Fruit fly (Drosophila melanogaster) whole organism, embryonic: ENCODE results near the gene CG5445.

Experiments used
- Adf1 ChIP-seq: fragments of 200-800 bp; sonication (Bioruptor generic); IDR thresholded peaks from 2 replicates; pipeline ENCODE4 v1.3.6; 2022; ENCODE audit warnings: missing biosample characterization, missing genetic modification characterization
- Awh ChIP-seq: fragments of 200-800 bp; sonication (Bioruptor generic); IDR thresholded peaks from 2 replicates; pipeline ENCODE4, ENCODE4 v1.3.6; 2022; ENCODE audit warnings: missing biosample characterization, missing genetic modification characterization
- CG10209 ChIP-seq: fragments of 200-800 bp; sonication (Bioruptor generic); optimal IDR thresholded peaks from 3 replicates; lab custom pipeline; 2017; ENCODE audit warnings: missing biosample characterization, mild to moderate bottlenecking, missing genetic modification characterization, missing genetic modification reagents
- CG10321 ChIP-seq: fragments of 200-800 bp; sonication (Bioruptor generic); IDR thresholded peaks from 2 replicates; pipeline ENCODE4 v1.3.6; 2022; ENCODE audit warnings: missing biosample characterization, missing genetic modification characterization
- CG10565 ChIP-seq: fragments of 200-800 bp; sonication (Bioruptor generic); optimal IDR thresholded peaks from 3 replicates; lab custom pipeline; 2016; ENCODE audit warnings: missing biosample characterization, mild to moderate bottlenecking, missing genetic modification characterization
- CG12104 ChIP-seq: fragments of 200-800 bp; sonication (Bioruptor generic); optimal IDR thresholded peaks from 3 replicates; lab custom pipeline; 2016; ENCODE audit warnings: missing biosample characterization, missing genetic modification characterization
- CG13424 ChIP-seq: fragments of 200-800 bp; sonication (Bioruptor generic); optimal IDR thresholded peaks from 2 replicates; lab custom pipeline; 2019; ENCODE audit warnings: missing biosample characterization, mild to moderate bottlenecking, missing genetic modification characterization, moderate library complexity
- CG14965 ChIP-seq: fragments of 200-800 bp; sonication (Bioruptor generic); optimal IDR thresholded peaks from 2 replicates; lab custom pipeline; 2016; ENCODE audit warnings: missing biosample characterization, missing genetic modification characterization, borderline replicate concordance
- CG1529 ChIP-seq: fragments of 200-800 bp; sonication (Bioruptor generic); optimal IDR thresholded peaks from 3 replicates; lab custom pipeline; 2018; ENCODE audit warnings: missing biosample characterization, missing genetic modification characterization
- CG17359 ChIP-seq: fragments of 200-800 bp; sonication (Bioruptor generic); optimal IDR thresholded peaks from 3 replicates; lab custom pipeline; 2018; ENCODE audit warnings: missing biosample characterization, mild to moderate bottlenecking, missing genetic modification characterization, moderate library complexity
- CG1792 ChIP-seq: fragments of 200-800 bp; sonication (Bioruptor generic); optimal IDR thresholded peaks from 2 replicates; lab custom pipeline; 2016; ENCODE audit warnings: missing biosample characterization, missing genetic modification characterization
- CG18476 ChIP-seq: fragments of 200-800 bp; sonication (Bioruptor generic); optimal IDR thresholded peaks from 2 replicates; lab custom pipeline; 2016; ENCODE audit warnings: missing biosample characterization, mild to moderate bottlenecking, missing genetic modification characterization
- CG30403 ChIP-seq: fragments of 200-800 bp; sonication (Bioruptor generic); optimal IDR thresholded peaks from 3 replicates; lab custom pipeline; 2016; ENCODE audit warnings: missing biosample characterization, missing genetic modification characterization
- CG31388 ChIP-seq: fragments of 200-800 bp; sonication (Bioruptor generic); optimal IDR thresholded peaks from 2 replicates; lab custom pipeline; 2016; ENCODE audit warnings: missing biosample characterization, missing genetic modification characterization
- CG43689 ChIP-seq: fragments of 200-800 bp; sonication (Bioruptor generic); IDR thresholded peaks from 2 replicates; pipeline ENCODE4 v1.3.6; 2022; ENCODE audit warnings: missing biosample characterization, missing genetic modification characterization
- CG5180 ChIP-seq: fragments of 200-800 bp; sonication (Bioruptor generic); optimal IDR thresholded peaks from 3 replicates; lab custom pipeline; 2017; ENCODE audit warnings: missing biosample characterization, missing genetic modification characterization, mild to moderate bottlenecking, moderate library complexity, missing genetic modification reagents
- CG8924 ChIP-seq: fragments of 200-800 bp; optimal IDR thresholded peaks from 3 replicates; lab custom pipeline; 2019; ENCODE audit warnings: missing biosample characterization, mild to moderate bottlenecking, missing genetic modification characterization, moderate library complexity
- CHES-1-like ChIP-seq: fragments of 200-800 bp; sonication (Bioruptor generic); optimal IDR thresholded peaks from 2 replicates; lab custom pipeline; 2016; ENCODE audit warnings: missing biosample characterization, missing genetic modification characterization
- CoRest ChIP-seq: fragments of 200-800 bp; sonication (Bioruptor generic); optimal IDR thresholded peaks from 3 replicates; lab custom pipeline; 2018; ENCODE audit warnings: missing biosample characterization, mild to moderate bottlenecking, missing genetic modification characterization, moderate library complexity
- Dp ChIP-seq: fragments of 200-800 bp; sonication (Bioruptor generic); optimal IDR thresholded peaks from 2 replicates; lab custom pipeline; 2018; ENCODE audit warnings: missing biosample characterization, mild to moderate bottlenecking, missing genetic modification characterization, moderate library complexity
- Ets65A ChIP-seq: fragments of 200-800 bp; sonication (Bioruptor generic); peaks from one replicate; lab custom pipeline; 2016; ENCODE audit warnings: missing biosample characterization, missing genetic modification characterization
- Fer1 ChIP-seq: fragments of 200-800 bp; sonication (Bioruptor generic); optimal IDR thresholded peaks from 2 replicates; lab custom pipeline; 2017; ENCODE audit warnings: missing biosample characterization, mild to moderate bottlenecking, missing genetic modification characterization
- H2.0 ChIP-seq: fragments of 200-800 bp; sonication (Bioruptor generic); IDR thresholded peaks from 2 replicates; pipeline ENCODE4 v1.3.6; 2022; ENCODE audit warnings: missing biosample characterization, missing genetic modification characterization
- Jarid2 ChIP-seq: fragments of 200-800 bp; sonication (Bioruptor generic); optimal IDR thresholded peaks from 3 replicates; lab custom pipeline; 2017; ENCODE audit warnings: mild to moderate bottlenecking, missing biosample characterization, missing genetic modification reagents, missing genetic modification characterization
- Nf-YA ChIP-seq: fragments of 200-800 bp; sonication (Bioruptor generic); IDR thresholded peaks from 2 replicates; pipeline ENCODE4 v1.3.6; 2022; ENCODE audit warnings: missing biosample characterization, missing genetic modification characterization
- PHDP ChIP-seq: fragments of 200-800 bp; sonication (Bioruptor generic); optimal IDR thresholded peaks from 3 replicates; lab custom pipeline; 2018; ENCODE audit warnings: missing biosample characterization, mild to moderate bottlenecking, missing genetic modification characterization, moderate library complexity
- Scr ChIP-seq: fragments of 200-800 bp; sonication (Bioruptor generic); IDR thresholded peaks from 2 replicates; pipeline ENCODE4 v1.3.6; 2022; ENCODE audit warnings: missing biosample characterization, missing genetic modification characterization; ENCODE audit not compliant: partially characterized antibody
- Sox100B ChIP-seq: fragments of 200-800 bp; sonication (Bioruptor generic); optimal IDR thresholded peaks from 3 replicates; lab custom pipeline; 2018; ENCODE audit warnings: missing biosample characterization, mild to moderate bottlenecking, missing genetic modification characterization
- Spps ChIP-seq: fragments of 200-800 bp; sonication (Bioruptor generic); optimal IDR thresholded peaks from 2 replicates; lab custom pipeline; 2018; ENCODE audit warnings: missing biosample characterization, mild to moderate bottlenecking, missing genetic modification characterization
- ac ChIP-seq: fragments of 200-800 bp; sonication (Bioruptor generic); optimal IDR thresholded peaks from 3 replicates; lab custom pipeline; 2017; ENCODE audit warnings: missing biosample characterization, mild to moderate bottlenecking, missing genetic modification characterization
- bigmax ChIP-seq: fragments of 200-800 bp; sonication (Bioruptor generic); optimal IDR thresholded peaks from 2 replicates; lab custom pipeline; 2018; ENCODE audit warnings: missing biosample characterization, mild to moderate bottlenecking, missing genetic modification characterization
- bsh ChIP-seq, 2 experiments: fragments of 200-800 bp; sonication (Bioruptor generic); optimal IDR thresholded peaks; 2 replicates each; lab custom pipeline; 2017 to 2018; ENCODE audit warnings: mild to moderate bottlenecking in 2 of 2, missing biosample characterization in 2 of 2, missing genetic modification characterization in 2 of 2, moderate library complexity in 1 of 2
- cg ChIP-seq: fragments of 200-800 bp; sonication (Bioruptor generic); optimal IDR thresholded peaks from 3 replicates; lab custom pipeline; 2019; ENCODE audit warnings: missing biosample characterization, mild to moderate bottlenecking, missing genetic modification characterization, moderate library complexity
- da ChIP-seq: fragments of 200-800 bp; sonication (Bioruptor generic); optimal IDR thresholded peaks from 2 replicates; lab custom pipeline; 2016; ENCODE audit warnings: missing biosample characterization, missing genetic modification characterization
- dan ChIP-seq: fragments of 200-800 bp; sonication (Bioruptor generic); IDR thresholded peaks from 2 replicates; pipeline ENCODE4 v1.3.6; 2022; ENCODE audit warnings: missing biosample characterization, missing genetic modification characterization
- dysf ChIP-seq: fragments of 200-800 bp; sonication (Bioruptor generic); IDR thresholded peaks from 3 replicates; pipeline ENCODE4 v1.3.6; 2022; ENCODE audit warnings: missing biosample characterization, missing genetic modification characterization
- eve ChIP-seq, 2 experiments: fragments of >200 bp; optimal IDR thresholded peaks; 2 replicates each; lab custom pipeline; 2017; ENCODE audit warnings: missing biosample characterization in 2 of 2, missing genetic modification characterization in 2 of 2
- ewg ChIP-seq: fragments of 200-800 bp; sonication (Bioruptor generic); optimal IDR thresholded peaks from 3 replicates; lab custom pipeline; 2017; ENCODE audit warnings: mild to moderate bottlenecking, missing biosample characterization, missing genetic modification reagents, missing genetic modification characterization
- fd96Cb ChIP-seq: fragments of 200-800 bp; sonication (Bioruptor generic); optimal IDR thresholded peaks from 2 replicates; lab custom pipeline; 2018; ENCODE audit warnings: missing biosample characterization, mild to moderate bottlenecking, missing genetic modification characterization, moderate library complexity
- gcm2 ChIP-seq: fragments of 200-800 bp; sonication (Bioruptor generic); optimal IDR thresholded peaks from 2 replicates; lab custom pipeline; 2016; ENCODE audit warnings: missing biosample characterization, missing genetic modification characterization
- gfzf ChIP-seq: fragments of 200-800 bp; sonication (Bioruptor generic); optimal IDR thresholded peaks from 2 replicates; lab custom pipeline; 2016; ENCODE audit warnings: missing biosample characterization, mild to moderate bottlenecking, missing genetic modification characterization, moderate library complexity
- grn ChIP-seq: fragments of 200-800 bp; sonication (Bioruptor generic); optimal IDR thresholded peaks from 3 replicates; lab custom pipeline; 2017; ENCODE audit warnings: missing biosample characterization, missing genetic modification characterization
- ham ChIP-seq: fragments of 200-800 bp; sonication (Bioruptor generic); IDR thresholded peaks from 2 replicates; pipeline ENCODE4 v1.3.6; 2022; ENCODE audit warnings: missing biosample characterization, missing genetic modification characterization
- hth ChIP-seq: fragments of >200 bp; optimal IDR thresholded peaks from 2 replicates; lab custom pipeline; 2017; ENCODE audit warnings: inconsistent platforms
- lab ChIP-seq: fragments of 200-800 bp; sonication (Bioruptor generic); optimal IDR thresholded peaks from 3 replicates; lab custom pipeline; 2017; ENCODE audit warnings: missing biosample characterization, missing genetic modification characterization, mild to moderate bottlenecking, moderate library complexity, missing genetic modification reagents
- mirr ChIP-seq: fragments of 200-800 bp; sonication (Bioruptor generic); optimal IDR thresholded peaks from 3 replicates; lab custom pipeline; 2018; ENCODE audit warnings: missing biosample characterization, mild to moderate bottlenecking, missing genetic modification characterization
- odd ChIP-seq: fragments of 200-800 bp; sonication (Bioruptor generic); optimal IDR thresholded peaks from 2 replicates; lab custom pipeline; 2017; ENCODE audit warnings: missing biosample characterization, mild to moderate bottlenecking, missing genetic modification characterization
- row ChIP-seq: fragments of 200-800 bp; sonication (Bioruptor generic); IDR thresholded peaks from 3 replicates; pipeline ENCODE4 v1.3.6; 2022; ENCODE audit warnings: missing biosample characterization, missing genetic modification characterization
- sisA ChIP-seq: fragments of 200-800 bp; sonication (Bioruptor generic); IDR thresholded peaks from 2 replicates; pipeline ENCODE4 v1.3.6; 2022; ENCODE audit warnings: missing biosample characterization, missing genetic modification characterization
- zen ChIP-seq: fragments of 200-800 bp; sonication (Bioruptor generic); optimal IDR thresholded peaks from 3 replicates; lab custom pipeline; 2018; ENCODE audit warnings: missing biosample characterization, mild to moderate bottlenecking, missing genetic modification characterization, moderate library complexity

CG5445 gene

DNA sequence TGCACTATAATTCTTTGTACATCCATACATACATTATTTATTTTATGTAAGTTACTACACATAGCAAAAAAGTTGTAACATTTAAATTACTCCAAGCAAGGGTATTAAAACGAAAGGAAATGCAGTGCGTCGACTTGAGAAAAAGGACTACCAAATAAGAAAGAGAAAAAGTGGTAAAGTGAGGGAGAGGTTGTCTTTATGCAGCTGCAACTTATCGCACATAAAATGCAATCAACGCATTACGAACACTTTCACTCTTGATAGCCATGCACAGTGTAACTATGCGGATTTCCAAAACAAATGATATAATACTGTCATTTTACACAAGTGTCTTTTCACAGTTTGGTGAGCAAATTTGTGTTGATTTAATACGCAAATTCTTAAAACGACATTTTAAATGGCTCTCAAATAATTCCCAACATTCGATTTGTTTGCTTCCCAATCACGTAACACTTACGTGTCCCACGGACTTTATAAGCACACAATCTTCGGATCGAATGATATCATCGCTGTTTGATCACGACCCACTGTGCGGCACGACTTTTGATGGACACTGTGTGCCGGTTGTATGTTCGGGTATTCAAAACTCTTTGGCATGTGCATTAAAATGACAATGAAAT is 14.9 kb downstream of the CG5445 start (continued):
- TF ChIP-seq dysf (GFP tag; lab: Robert Waterston, UW) = peak; percentile 37; the same call in 1 of the 3 replicates
- TF ChIP-seq CG14965 = no peak
- no peak for TF ChIP-seq Nf-YA (GFP tag; lab: Robert Waterston, UW)
- TF ChIP-seq mirr (GFP tag; lab: Kevin White, UChicago) = no peak
- peak; percentile 44 for TF ChIP-seq ewg (GFP tag; lab: Kevin White, UChicago)
- no peak for TF ChIP-seq bigmax (GFP tag; lab: Kevin White, UChicago)
- TF ChIP-seq CHES-1-like (GFP tag; lab: Kevin White, UChicago) = no peak
- no peak for TF ChIP-seq grn (GFP tag; lab: Kevin White, UChicago)
- peak; percentile 59; the same call in 1 of the 2 replicates for TF ChIP-seq Awh (GFP tag; lab: Robert Waterston, UW)
- TF ChIP-seq CG13424 (tag; lab: Kevin White, UChicago) = peak; percentile 8
- peak; percentile 65 for TF ChIP-seq Ets65A (GFP tag; lab: Kevin White, UChicago)
- TF ChIP-seq odd (GFP tag; lab: Kevin White, UChicago) = no peak
- no peak for TF ChIP-seq CG10209 (GFP tag; lab: Kevin White, UChicago)
- peak; percentile 38 for TF ChIP-seq PHDP (tag; lab: Kevin White, UChicago)
- no peak for TF ChIP-seq Adf1 (GFP tag; lab: Robert Waterston, UW)
- peak; percentile 17 for TF ChIP-seq lab (GFP tag; lab: Kevin White, UChicago)
- no peak for TF ChIP-seq gfzf (GFP tag; lab: Kevin White, UChicago)
- TF ChIP-seq CG1792 (GFP tag; lab: Kevin White, UChicago) = no peak
- no peak for TF ChIP-seq CG31388 (GFP tag; lab: Kevin White, UChicago)
- TF ChIP-seq Spps (tag; lab: Kevin White, UChicago) = peak; percentile 9
- peak; percentile 44; the same call in 1 of the 2 replicates for TF ChIP-seq sisA
- TF ChIP-seq gcm2 (GFP tag; lab: Kevin White, UChicago) = no peak
- TF ChIP-seq CG10321 (GFP tag; lab: Robert Waterston, UW) = no peak
- TF ChIP-seq Jarid2 (GFP tag; lab: Kevin White, UChicago) = no peak
- TF ChIP-seq Fer1 (GFP tag; lab: Kevin White, UChicago) = no peak
- no peak for TF ChIP-seq CG5180 (GFP tag; lab: Kevin White, UChicago)
- TF ChIP-seq ham (GFP tag; lab: Robert Waterston, UW) = no peak
- no peak for TF ChIP-seq H2.0 (GFP tag; lab: Robert Waterston, UW)
- TF ChIP-seq bsh (GFP tag; optimal IDR thresholded peaks at IDR 0.05; lab: Kevin White, UChicago) = peak in 1 of 2 experiments; percentile 63
- no peak for TF ChIP-seq hth (lab: Kevin White, UChicago)
- TF ChIP-seq cg (GFP tag; lab: Kevin White, UChicago) = no peak
- TF ChIP-seq CG10565 (GFP tag; lab: Kevin White, UChicago) = no peak
- no peak for TF ChIP-seq CG18476 (GFP tag; lab: Kevin White, UChicago)
- TF ChIP-seq ac (GFP tag; lab: Kevin White, UChicago) = no peak
- TF ChIP-seq da (GFP tag; lab: Kevin White, UChicago) = no peak
- no peak for TF ChIP-seq dan (GFP tag; lab: Robert Waterston, UW)
- TF ChIP-seq row (GFP tag; lab: Robert Waterston, UW) = no peak; the same call in 1 of the 3 replicates
- peak; percentile 49 for TF ChIP-seq fd96Cb (tag; lab: Kevin White, UChicago)
- TF ChIP-seq CG43689 (GFP tag; lab: Robert Waterston, UW) = no peak
- peak; percentile 31 for TF ChIP-seq CG8924 (tag; lab: Kevin White, UChicago)
- peak; percentile 51 for TF ChIP-seq CG1529
- TF ChIP-seq eve (GFP tag; optimal IDR thresholded peaks at IDR 0.05; lab: Kevin White, UChicago) = peak in 1 of 2 experiments; percentile 76
- TF ChIP-seq Dp (GFP tag; lab: Kevin White, UChicago) = no peak
- peak; percentile 37 for TF ChIP-seq Sox100B (GFP tag; lab: Kevin White, UChicago)
- no peak for TF ChIP-seq CG12104 (GFP tag; lab: Kevin White, UChicago)
- peak; percentile 15 for TF ChIP-seq CG30403 (GFP tag; lab: Kevin White, UChicago)
- TF ChIP-seq CG17359 (tag; lab: Kevin White, UChicago) = peak; percentile 18
- TF ChIP-seq Scr (GFP tag; lab: Robert Waterston, UW) = no peak
- TF ChIP-seq CoRest = peak; percentile 27
- no peak for TF ChIP-seq zen
